Worm (Caenorhabditis elegans): ENCODE measurements around the gene his-2.

- TF ChIP-seq him-1 (tag; optimal IDR thresholded peaks at IDR 0.05) (no peak), W03F9.2 (tag; optimal IDR thresholded peaks at IDR 0.05) (no peak)
Observed at ce11 chrV:16023559-16023958, 18.5 kb downstream of the his-2 start.
